Worm (Caenorhabditis elegans) whole organism, L3 larva: ENCODE measurements around the gene spp-21.

Experiments
- ZK546.5 ChIP-seq: sonication (generic microtip); optimal IDR thresholded peaks from 2 replicates; lab custom pipeline; 2017; ENCODE audit warnings: missing biosample characterization, missing genetic modification characterization
- elt-2 ChIP-seq: sonication (generic microtip); optimal IDR thresholded peaks from 2 replicates; lab custom pipeline; 2016; ENCODE audit warnings: missing genetic modification reagents, mild to moderate bottlenecking, missing genetic modification characterization, missing compliant biosample characterization
- fkh-10 ChIP-seq: sonication (generic microtip); optimal IDR thresholded peaks from 2 replicates; lab custom pipeline; 2017; ENCODE audit warnings: missing biosample characterization, missing genetic modification reagents, missing genetic modification characterization
- mdl-1 ChIP-seq: fragments of 150-350 bp; optimal IDR thresholded peaks from 2 replicates; lab custom pipeline; 2014; ENCODE audit warnings: missing biosample characterization, missing genetic modification characterization
- nhr-11 ChIP-seq: fragments of 150-350 bp; optimal IDR thresholded peaks from 2 replicates; lab custom pipeline; 2014; ENCODE audit warnings: missing biosample characterization, missing genetic modification characterization
- nhr-237 ChIP-seq: fragments of 150-350 bp; optimal IDR thresholded peaks from 2 replicates; lab custom pipeline; 2014; ENCODE audit warnings: missing biosample characterization, missing genetic modification characterization
- pha-4 ChIP-seq: fragments of 150-350 bp; optimal IDR thresholded peaks from 2 replicates; lab custom pipeline; 2014; ENCODE audit warnings: missing biosample characterization, missing genetic modification reagents, missing genetic modification characterization
- pqm-1 ChIP-seq: fragments of 150-350 bp; optimal IDR thresholded peaks from 2 replicates; lab custom pipeline; 2017; ENCODE audit warnings: missing biosample characterization, missing genetic modification characterization, inconsistent platforms
- snpc-4 ChIP-seq: fragments of 150-350 bp; optimal IDR thresholded peaks from 2 replicates; lab custom pipeline; 2014; ENCODE audit warnings: missing biosample characterization, missing genetic modification characterization
- tbx-2 ChIP-seq: sonication (generic microtip); optimal IDR thresholded peaks from 2 replicates; lab custom pipeline; 2016; ENCODE audit warnings: mild to moderate bottlenecking, missing genetic modification characterization, missing compliant biosample characterization
- unc-62 ChIP-seq: fragments of 150-350 bp; sonication (generic microtip); optimal IDR thresholded peaks from 4 replicates; lab custom pipeline; 2014; ENCODE audit warnings: missing biosample characterization, missing genetic modification reagents, missing genetic modification characterization
- zag-1 ChIP-seq: fragments of 150-350 bp; optimal IDR thresholded peaks from 2 replicates; lab custom pipeline; 2014; ENCODE audit warnings: missing biosample characterization, missing genetic modification characterization

DNA sequence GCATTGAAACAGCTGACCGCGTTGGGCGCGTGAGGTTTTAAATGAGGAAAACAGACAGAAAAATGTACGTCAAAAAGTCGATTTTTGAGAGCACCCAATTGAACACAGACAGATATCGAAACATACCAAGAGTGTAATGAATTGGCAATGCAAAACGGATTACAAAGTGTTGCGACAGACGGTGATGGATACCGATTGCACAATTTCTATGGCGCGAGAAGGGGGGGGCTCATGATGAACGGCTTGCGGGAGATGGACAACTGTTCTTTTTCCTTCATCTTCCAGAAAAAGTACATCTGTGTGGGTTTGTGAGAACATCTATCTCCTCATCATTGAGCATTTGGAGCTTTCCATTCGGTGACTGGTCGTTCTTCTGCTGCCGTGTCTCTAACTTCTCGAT, 26.4 kb upstream of the spp-21 start:
- TF ChIP-seq fkh-10 (GFP tag; lab: Kevin White, UChicago), result no peak
- no peak for TF ChIP-seq mdl-1 (tag; lab: Kevin White, UChicago)
- TF ChIP-seq zag-1 (tag; lab: Kevin White, UChicago), result no peak
- TF ChIP-seq nhr-11 (tag; lab: Kevin White, UChicago), result no peak
- no peak for TF ChIP-seq unc-62 (GFP tag; lab: Kevin White, UChicago)
- no peak for TF ChIP-seq pqm-1
- no peak for TF ChIP-seq tbx-2 (tag; lab: Kevin White, UChicago)
- no peak for TF ChIP-seq elt-2 (tag; lab: Kevin White, UChicago)
- no peak for TF ChIP-seq ZK546.5 (tag; lab: Kevin White, UChicago)
- TF ChIP-seq nhr-237 (tag; lab: Kevin White, UChicago), result no peak
- TF ChIP-seq snpc-4 (tag; lab: Kevin White, UChicago), result no peak
- no peak for TF ChIP-seq pha-4 (tag; lab: Kevin White, UChicago)
